Worm (Caenorhabditis elegans) whole organism, L4 larva: Measurements from ENCODE around the gene Y41D4B.4.

Source experiments
- D1046.2 ChIP-seq: fragments of 200-800 bp; sonication (Bioruptor generic); IDR thresholded peaks from 2 replicates; pipeline ENCODE4 v1.3.6; 2022; ENCODE audit warnings: missing genetic modification characterization, missing compliant biosample characterization
- F37D6.2 ChIP-seq: sonication (generic microtip); optimal IDR thresholded peaks from 2 replicates; lab custom pipeline; 2016; ENCODE audit warnings: mild to moderate bottlenecking, missing genetic modification characterization, missing compliant biosample characterization
- Y75B8A.6 ChIP-seq: fragments of 200-800 bp; sonication (Bioruptor generic); IDR thresholded peaks from 2 replicates; pipeline ENCODE4 v1.3.6; 2022; ENCODE audit warnings: missing genetic modification reagents, missing genetic modification characterization, missing compliant biosample characterization
- ZK337.2 ChIP-seq: fragments of 200-800 bp; sonication (Bioruptor generic); IDR thresholded peaks from 2 replicates; pipeline ENCODE4 v1.3.6; 2022; ENCODE audit warnings: missing genetic modification reagents, missing genetic modification characterization, missing compliant biosample characterization
- ama-1 ChIP-seq: fragments of 150-350 bp; optimal IDR thresholded peaks from 2 replicates; lab custom pipeline; 2014; ENCODE audit warnings: inconsistent platforms, mixed read lengths
- ceh-20 ChIP-seq: fragments of 200-800 bp; sonication (Bioruptor generic); IDR thresholded peaks from 2 replicates; pipeline ENCODE4 v1.3.6; 2022; ENCODE audit warnings: missing genetic modification reagents, missing genetic modification characterization, missing compliant biosample characterization
- ceh-32 ChIP-seq: sonication (generic microtip); optimal IDR thresholded peaks from 2 replicates; lab custom pipeline; 2016; ENCODE audit warnings: mild to moderate bottlenecking, missing genetic modification characterization, missing compliant biosample characterization; ENCODE audit not compliant: poor library complexity
- ceh-44 ChIP-seq: fragments of 200-800 bp; sonication (Bioruptor generic); IDR thresholded peaks from 2 replicates; pipeline ENCODE4 v1.3.6; 2022; ENCODE audit warnings: missing genetic modification reagents, missing genetic modification characterization, missing compliant biosample characterization
- ceh-82 ChIP-seq: sonication (generic microtip); optimal IDR thresholded peaks from 2 replicates; lab custom pipeline; 2017; ENCODE audit warnings: missing biosample characterization, missing genetic modification characterization
- dmd-6 ChIP-seq: fragments of 200-800 bp; sonication (Bioruptor generic); IDR thresholded peaks from 2 replicates; pipeline ENCODE4 v1.3.6; 2022; ENCODE audit warnings: missing genetic modification reagents, missing genetic modification characterization, missing compliant biosample characterization
- dmd-8 ChIP-seq: fragments of 200-800 bp; sonication (Bioruptor generic); IDR thresholded peaks from 2 replicates; pipeline ENCODE4 v1.3.6; 2022; ENCODE audit warnings: missing genetic modification characterization, missing compliant biosample characterization
- dpl-1 ChIP-seq: fragments of 150-350 bp; optimal IDR thresholded peaks from 2 replicates; lab custom pipeline; 2014; ENCODE audit warnings: missing biosample characterization, missing genetic modification reagents, missing genetic modification characterization
- duxl-1 ChIP-seq: sonication (generic microtip); optimal IDR thresholded peaks from 2 replicates; lab custom pipeline; 2016; ENCODE audit warnings: mild to moderate bottlenecking, missing genetic modification characterization, moderate library complexity, missing compliant biosample characterization; ENCODE audit not compliant: poor library complexity
- dve-1 ChIP-seq: sonication (generic microtip); optimal IDR thresholded peaks from 2 replicates; lab custom pipeline; 2017; ENCODE audit warnings: antibody characterized with exemption, mild to moderate bottlenecking, missing genetic modification characterization, missing compliant biosample characterization; ENCODE audit not compliant: insufficient read depth
- egl-27 ChIP-seq: sonication (generic microtip); optimal IDR thresholded peaks from 3 replicates; lab custom pipeline; 2017; ENCODE audit warnings: missing biosample characterization, missing genetic modification reagents, missing genetic modification characterization
- egl-43 ChIP-seq: fragments of 200-800 bp; sonication (Bioruptor generic); IDR thresholded peaks from 2 replicates; pipeline ENCODE4 v1.3.6; 2022; ENCODE audit warnings: missing genetic modification reagents, missing genetic modification characterization, missing compliant biosample characterization
- gei-8 ChIP-seq: fragments of 200-800 bp; sonication (Bioruptor generic); optimal IDR thresholded peaks from 2 replicates; lab custom pipeline; 2018; ENCODE audit warnings: mild to moderate bottlenecking, missing genetic modification characterization, missing compliant biosample characterization
- hif-1 ChIP-seq, 2 experiments: sonication (generic microtip); optimal IDR thresholded peaks; 2 replicates each; lab custom pipeline; 2016 to 2017; ENCODE audit warnings: missing compliant biosample characterization in 2 of 2, missing genetic modification characterization in 2 of 2, missing genetic modification reagents in 2 of 2, missing genotype in 2 of 2, mild to moderate bottlenecking in 1 of 2
- hlh-11 ChIP-seq: fragments of 200-800 bp; sonication (Bioruptor generic); optimal IDR thresholded peaks from 2 replicates; lab custom pipeline; 2018; ENCODE audit warnings: mild to moderate bottlenecking, missing genetic modification characterization, missing compliant biosample characterization
- hmg-1.1 ChIP-seq: fragments of 200-800 bp; sonication (Bioruptor generic); IDR thresholded peaks from 2 replicates; pipeline ENCODE4 v1.3.6; 2022; ENCODE audit warnings: missing genetic modification reagents, missing genetic modification characterization, missing compliant biosample characterization
- lim-7 ChIP-seq: fragments of 200-800 bp; sonication (Bioruptor generic); IDR thresholded peaks from 2 replicates; pipeline ENCODE4 v1.3.6; 2022; ENCODE audit warnings: missing genetic modification characterization, missing compliant biosample characterization
- lin-1 ChIP-seq: fragments of 200-800 bp; sonication (Bioruptor generic); IDR thresholded peaks from 2 replicates; pipeline ENCODE4 v1.3.6; 2022; ENCODE audit warnings: missing genetic modification reagents, missing genetic modification characterization, missing compliant biosample characterization
- lin-15B ChIP-seq: fragments of 150-350 bp; sonication (generic microtip); optimal IDR thresholded peaks from 3 replicates; lab custom pipeline; 2014; ENCODE audit warnings: missing biosample characterization, missing genetic modification characterization
- lin-29 ChIP-seq: fragments of 200-800 bp; sonication (Bioruptor generic); IDR thresholded peaks from 2 replicates; pipeline ENCODE4 v1.3.6; 2022; ENCODE audit warnings: missing genetic modification reagents, missing genetic modification characterization, missing compliant biosample characterization
- lin-38 ChIP-seq: fragments of 200-800 bp; sonication (Bioruptor generic); IDR thresholded peaks from 2 replicates; pipeline ENCODE4 v1.3.6; 2022; ENCODE audit warnings: missing genetic modification reagents, missing genetic modification characterization, missing compliant biosample characterization
- lin-39 ChIP-seq: fragments of 150-350 bp; optimal IDR thresholded peaks from 2 replicates; lab custom pipeline; 2014; ENCODE audit warnings: missing biosample characterization, missing genetic modification reagents, missing genetic modification characterization
- mdl-1 ChIP-seq, 2 experiments: fragments of 150-350 bp in 1 of 2; sonication (generic microtip) in 1 of 2; optimal IDR thresholded peaks; 2 replicates each; lab custom pipeline; 2014 to 2017; ENCODE audit warnings: missing biosample characterization in 2 of 2, missing genetic modification characterization in 2 of 2
- mdt-29 ChIP-seq: fragments of 200-800 bp; sonication (Bioruptor generic); IDR thresholded peaks from 2 replicates; pipeline ENCODE4 v1.3.6; 2022; ENCODE audit warnings: missing genetic modification reagents, missing genetic modification characterization, missing compliant biosample characterization
- mxl-2 ChIP-seq: fragments of 200-800 bp; sonication (Bioruptor generic); conservative IDR thresholded peaks from 2 replicates; pipeline ENCODE4 v1.3.6; 2022; ENCODE audit warnings: missing genetic modification reagents, missing genetic modification characterization, missing compliant biosample characterization
- nhr-102 ChIP-seq: sonication (generic microtip); optimal IDR thresholded peaks from 2 replicates; lab custom pipeline; 2016; ENCODE audit warnings: mild to moderate bottlenecking, missing genetic modification characterization, moderate library complexity, missing compliant biosample characterization
- nhr-237 ChIP-seq: sonication (generic microtip); optimal IDR thresholded peaks from 2 replicates; lab custom pipeline; 2017; ENCODE audit warnings: missing biosample characterization, missing genetic modification characterization
- nhr-41 ChIP-seq: fragments of 200-800 bp; sonication (Bioruptor generic); IDR thresholded peaks from 2 replicates; pipeline ENCODE4 v1.3.6; 2022; ENCODE audit warnings: missing genetic modification reagents, missing genetic modification characterization, missing compliant biosample characterization
- nhr-6 ChIP-seq: fragments of 150-350 bp; optimal IDR thresholded peaks from 2 replicates; lab custom pipeline; 2014; ENCODE audit warnings: missing biosample characterization, missing genetic modification characterization
- nhr-77 ChIP-seq: fragments of 150-350 bp; optimal IDR thresholded peaks from 2 replicates; lab custom pipeline; 2014; ENCODE audit warnings: missing biosample characterization, missing genetic modification characterization
- pqm-1 ChIP-seq: sonication (generic microtip); optimal IDR thresholded peaks from 2 replicates; lab custom pipeline; 2017; ENCODE audit warnings: missing biosample characterization, missing genetic modification characterization
- set-16 ChIP-seq: fragments of 200-800 bp; sonication (Bioruptor generic); IDR thresholded peaks from 2 replicates; pipeline ENCODE4 v1.3.6; 2022; ENCODE audit warnings: missing genetic modification reagents, missing genetic modification characterization, missing compliant biosample characterization
- snpc-4 ChIP-seq: fragments of 150-350 bp; optimal IDR thresholded peaks from 2 replicates; lab custom pipeline; 2014; ENCODE audit warnings: missing biosample characterization, missing genetic modification characterization
- spr-3 ChIP-seq: fragments of 200-800 bp; sonication (Bioruptor generic); optimal IDR thresholded peaks from 2 replicates; lab custom pipeline; 2018; ENCODE audit warnings: mild to moderate bottlenecking, missing genetic modification characterization, missing compliant biosample characterization
- tag-97 ChIP-seq: fragments of 200-800 bp; sonication (Bioruptor generic); IDR thresholded peaks from 2 replicates; pipeline ENCODE4 v1.3.6; 2022; ENCODE audit warnings: missing genetic modification characterization, missing compliant biosample characterization
- unc-39 ChIP-seq: sonication (generic microtip); optimal IDR thresholded peaks from 2 replicates; lab custom pipeline; 2017; ENCODE audit warnings: missing biosample characterization, missing genetic modification characterization
- vab-7 ChIP-seq: fragments of 200-800 bp; sonication (Bioruptor generic); IDR thresholded peaks from 2 replicates; pipeline ENCODE4 v1.3.6; 2022; ENCODE audit warnings: missing genetic modification reagents, missing genetic modification characterization, missing compliant biosample characterization
- zag-1 ChIP-seq: fragments of 150-350 bp; optimal IDR thresholded peaks from 2 replicates; lab custom pipeline; 2014; ENCODE audit warnings: missing biosample characterization, missing genetic modification characterization
- zip-11 ChIP-seq: fragments of 200-800 bp; sonication (Bioruptor generic); IDR thresholded peaks from 2 replicates; pipeline ENCODE4 v1.3.6; 2022; ENCODE audit warnings: missing genetic modification characterization, missing compliant biosample characterization
- zip-2 ChIP-seq: fragments of 150-350 bp; optimal IDR thresholded peaks from 2 replicates; lab custom pipeline; 2014; ENCODE audit warnings: missing biosample characterization, missing genetic modification characterization
- ztf-11 ChIP-seq: fragments of 150-350 bp; optimal IDR thresholded peaks from 2 replicates; lab custom pipeline; 2014; ENCODE audit warnings: missing biosample characterization, missing genetic modification characterization
- ztf-7 ChIP-seq: fragments of 150-350 bp; optimal IDR thresholded peaks from 2 replicates; lab custom pipeline; 2014; ENCODE audit warnings: missing biosample characterization, missing genetic modification characterization

Y41D4B.4 gene

DNA sequence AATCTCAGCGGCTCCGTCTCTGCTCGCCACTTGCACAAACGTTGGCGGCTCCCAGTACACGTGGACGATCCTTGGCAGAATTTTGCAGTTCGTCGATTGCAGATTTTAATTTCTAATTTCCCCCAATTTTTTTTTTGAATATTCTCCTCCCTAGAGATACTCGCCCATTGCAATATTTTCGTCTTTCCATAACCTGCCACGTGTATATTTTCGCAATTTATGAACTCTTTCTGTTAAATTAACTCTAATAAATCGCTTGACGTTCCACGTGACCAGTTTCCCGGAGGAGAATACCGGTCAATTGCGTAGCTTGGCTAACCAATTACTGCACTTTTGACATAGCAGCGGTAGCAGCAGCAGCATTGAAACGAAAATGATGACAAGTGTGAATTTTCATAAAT lies 48.5 kb downstream of the Y41D4B.4 start (continued):
- TF ChIP-seq lin-39 (tag; lab: Kevin White, UChicago): no peak
- TF ChIP-seq nhr-237 (tag; lab: Kevin White, UChicago): no peak
- TF ChIP-seq Y75B8A.6: no peak
- no peak for TF ChIP-seq tag-97 (GFP tag; lab: Robert Waterston, UW)
- TF ChIP-seq zag-1 (tag; lab: Kevin White, UChicago): no peak
- TF ChIP-seq lin-1 (GFP tag; lab: Robert Waterston, UW): no peak
- TF ChIP-seq pqm-1: no peak
- TF ChIP-seq D1046.2 (GFP tag; lab: Robert Waterston, UW): no peak
- no peak for TF ChIP-seq hif-1 (tag; optimal IDR thresholded peaks at IDR 0.05; lab: Kevin White, UChicago)
- no peak for TF ChIP-seq egl-27
- no peak for TF ChIP-seq unc-39 (tag; lab: Kevin White, UChicago)
- no peak for TF ChIP-seq hmg-1.1 (GFP tag; lab: Robert Waterston, UW)
- TF ChIP-seq nhr-41 (GFP tag; lab: Robert Waterston, UW): no peak
- no peak for TF ChIP-seq nhr-102 (tag; lab: Kevin White, UChicago)
- no peak for TF ChIP-seq hlh-11 (tag; lab: Kevin White, UChicago)
- peak; percentile 67 for TF ChIP-seq ama-1 (lab: Kevin White, UChicago)
- TF ChIP-seq duxl-1 (tag; lab: Kevin White, UChicago): peak; percentile 20
- TF ChIP-seq snpc-4: no peak
- TF ChIP-seq ceh-20 (GFP tag; lab: Robert Waterston, UW): no peak
- no peak for TF ChIP-seq lin-29 (GFP tag; lab: Robert Waterston, UW)
- TF ChIP-seq nhr-77 (tag; lab: Kevin White, UChicago): no peak
- peak; percentile 67 for TF ChIP-seq lin-38 (GFP tag; lab: Robert Waterston, UW)
- no peak for TF ChIP-seq ceh-32 (tag; lab: Kevin White, UChicago)
- no peak for TF ChIP-seq set-16 (GFP tag; lab: Robert Waterston, UW)

DNA sequence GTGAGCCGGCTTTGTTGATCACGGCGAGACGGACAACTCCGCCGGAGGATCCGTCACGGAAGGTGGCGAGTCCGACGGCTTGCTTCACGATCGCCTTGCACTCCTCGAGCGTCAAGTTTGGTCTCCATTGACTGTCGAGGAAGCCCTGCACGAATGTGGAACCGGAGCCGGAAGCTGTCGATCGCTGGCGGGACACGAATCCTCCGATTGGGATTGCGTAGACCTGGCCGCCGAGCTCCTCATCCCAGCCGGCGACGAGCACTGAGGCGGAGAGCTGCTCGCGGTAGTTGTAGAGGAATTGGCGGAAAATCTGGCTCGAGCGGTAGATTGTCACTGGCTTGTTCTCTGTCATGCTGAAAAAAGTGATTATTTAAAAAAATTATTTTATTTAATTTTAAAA lies 49.1 kb downstream of the Y41D4B.4 start:
- TF ChIP-seq mxl-2 (GFP tag; lab: Robert Waterston, UW): no peak
- 0 out of 2 replicates have a peak, but pooled peaks have one; percentile 42 for TF ChIP-seq dmd-8 (GFP tag; lab: Robert Waterston, UW)
- TF ChIP-seq egl-43 (GFP tag; lab: Robert Waterston, UW): 0 out of 2 replicates have a peak, but pooled peaks have one; percentile 6
- TF ChIP-seq lin-29 (GFP tag; lab: Robert Waterston, UW): no peak
- no peak for TF ChIP-seq hmg-1.1 (GFP tag; lab: Robert Waterston, UW)
- no peak for TF ChIP-seq lin-15B (tag; lab: Kevin White, UChicago)
- peak; percentile 96 for TF ChIP-seq set-16 (GFP tag; lab: Robert Waterston, UW)
- TF ChIP-seq nhr-102 (tag; lab: Kevin White, UChicago): no peak
- no peak for TF ChIP-seq vab-7
- TF ChIP-seq lim-7 (GFP tag; lab: Robert Waterston, UW): no peak
- no peak for TF ChIP-seq zip-11 (GFP tag; lab: Robert Waterston, UW)
- no peak for TF ChIP-seq unc-39 (tag; lab: Kevin White, UChicago)

DNA sequence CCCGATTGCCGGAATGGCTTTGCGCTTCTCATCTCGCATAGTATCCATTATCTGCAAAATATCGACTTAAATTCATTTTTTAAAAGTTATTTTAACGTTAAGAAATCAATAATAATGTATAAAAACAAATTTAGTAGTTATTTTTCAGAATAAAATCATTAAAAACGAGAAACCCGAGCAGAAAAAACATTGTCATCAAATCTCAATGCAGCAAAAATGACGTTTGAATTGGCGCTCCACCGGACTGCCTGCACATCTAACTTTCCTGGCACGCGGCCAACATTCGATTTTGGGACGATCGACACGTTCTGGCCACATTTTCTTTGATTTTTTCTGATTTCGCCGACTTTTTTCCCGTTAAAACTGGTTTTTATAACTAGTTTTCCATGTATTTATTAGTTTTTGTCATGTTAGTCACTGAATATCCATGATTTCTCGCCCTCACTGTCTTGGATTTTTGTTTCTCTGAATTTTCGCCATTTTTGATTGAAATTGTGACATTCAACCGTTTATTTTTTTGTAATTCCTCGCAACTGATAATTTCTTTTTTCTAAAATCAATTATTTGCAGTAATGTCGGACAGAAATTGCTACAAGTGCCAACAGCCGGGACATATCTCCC lies 49.9 kb downstream of the Y41D4B.4 start, which contains the start of the genes pbs-1 and K08D12.3:
TSS of gene pbs-1 (minus strand) at position 51 of the 621 bp plus-strand sequence.
TSS of gene K08D12.3 (plus strand) at position 571 of the 621 bp plus-strand sequence.
- TF ChIP-seq ceh-82 (tag; lab: Kevin White, UChicago): no peak
- TF ChIP-seq zip-2 (tag; lab: Kevin White, UChicago): no peak
- TF ChIP-seq ZK337.2 (GFP tag; lab: Robert Waterston, UW): no peak
- peak; percentile 62 for TF ChIP-seq nhr-6 (tag; lab: Kevin White, UChicago)
- TF ChIP-seq F37D6.2 (tag; lab: Kevin White, UChicago): no peak
- TF ChIP-seq ceh-32 (tag; lab: Kevin White, UChicago): no peak
- TF ChIP-seq gei-8 (GFP tag; lab: Kevin White, UChicago): no peak
- no peak for TF ChIP-seq lim-7 (GFP tag; lab: Robert Waterston, UW)
- TF ChIP-seq vab-7: no peak
- TF ChIP-seq set-16 (GFP tag; lab: Robert Waterston, UW): no peak
- TF ChIP-seq dpl-1 (GFP tag; lab: Kevin White, UChicago): peak; percentile 93
- peak; percentile 75 for TF ChIP-seq nhr-102 (tag; lab: Kevin White, UChicago)
- no peak for TF ChIP-seq ztf-11 (tag; lab: Kevin White, UChicago)
- no peak for TF ChIP-seq spr-3
- TF ChIP-seq zag-1 (tag; lab: Kevin White, UChicago): no peak
- no peak; the same call in 1 of the 2 replicates for TF ChIP-seq hmg-1.1 (GFP tag; lab: Robert Waterston, UW)
- TF ChIP-seq lin-1 (GFP tag; lab: Robert Waterston, UW): no peak
- no peak for TF ChIP-seq mdt-29 (GFP tag; lab: Robert Waterston, UW)
- peak; percentile 58 for TF ChIP-seq dmd-6
- TF ChIP-seq D1046.2 (GFP tag; lab: Robert Waterston, UW): no peak
- TF ChIP-seq nhr-237 (tag; lab: Kevin White, UChicago): no peak
- peak; percentile 88 for TF ChIP-seq dve-1 (tag; lab: Kevin White, UChicago)
- peak; percentile 35 for TF ChIP-seq ztf-7 (tag; lab: Kevin White, UChicago)
- peak in 1 of 2 experiments; percentile 49 for TF ChIP-seq mdl-1 (tag; optimal IDR thresholded peaks at IDR 0.05; lab: Kevin White, UChicago)
- no peak for TF ChIP-seq ceh-44 (GFP tag; lab: Robert Waterston, UW)
